Worm (Caenorhabditis elegans) whole organism, young adult: ENCODE data around the gene popl-1.

Experiments used
- C17E4.6 ChIP-seq: fragments of 200-800 bp; sonication (Bioruptor generic); IDR thresholded peaks from 2 replicates; pipeline ENCODE4 v1.3.6; 2022; ENCODE audit warnings: missing genetic modification reagents, missing genetic modification characterization, missing compliant biosample characterization
- D2030.7 ChIP-seq: fragments of 200-800 bp; sonication (Bioruptor generic); IDR thresholded peaks from 2 replicates; pipeline ENCODE4 v1.3.6; 2022; ENCODE audit warnings: missing genetic modification reagents, missing genetic modification characterization, missing compliant biosample characterization
- F23B12.7 ChIP-seq: sonication (generic microtip); optimal IDR thresholded peaks from 2 replicates; lab custom pipeline; 2017; ENCODE audit warnings: missing genetic modification characterization, mild to moderate bottlenecking, missing compliant biosample characterization, antibody characterized with exemption, moderate library complexity; ENCODE audit not compliant: insufficient read depth
- F33H1.4 ChIP-seq: fragments of 200-800 bp; sonication (Bioruptor generic); IDR thresholded peaks from 2 replicates; pipeline ENCODE4 v1.3.6; 2022; ENCODE audit warnings: missing genetic modification reagents, missing genetic modification characterization, missing compliant biosample characterization
- F37B4.10 ChIP-seq: fragments of 200-800 bp; sonication (Bioruptor generic); IDR thresholded peaks from 2 replicates; pipeline ENCODE4 v1.3.6; 2022; ENCODE audit warnings: missing genetic modification characterization, missing compliant biosample characterization
- F57C9.4 ChIP-seq: sonication (generic microtip); optimal IDR thresholded peaks from 2 replicates; lab custom pipeline; 2017; ENCODE audit warnings: mild to moderate bottlenecking, missing genetic modification characterization, missing compliant biosample characterization
- K11D2.4 ChIP-seq: fragments of 200-800 bp; sonication (Bioruptor generic); IDR thresholded peaks from 2 replicates; pipeline ENCODE4 v1.3.6; 2022; ENCODE audit warnings: missing genetic modification reagents, missing genetic modification characterization, missing compliant biosample characterization
- Y67H2A.10 ChIP-seq: fragments of 200-800 bp; sonication (Bioruptor generic); conservative IDR thresholded peaks from 2 replicates; pipeline ENCODE4 v1.3.6; 2022; ENCODE audit warnings: missing genetic modification reagents, missing genetic modification characterization, missing compliant biosample characterization
- Y79H2A.3 ChIP-seq: fragments of 200-800 bp; sonication (Bioruptor generic); conservative IDR thresholded peaks from 2 replicates; pipeline ENCODE4 v1.3.6; 2022; ENCODE audit warnings: missing genetic modification reagents, missing genetic modification characterization, missing compliant biosample characterization
- ZK185.1 ChIP-seq: sonication (generic microtip); optimal IDR thresholded peaks from 2 replicates; lab custom pipeline; 2016; ENCODE audit warnings: mild to moderate bottlenecking, missing genetic modification characterization, missing compliant biosample characterization; ENCODE audit not compliant: poor library complexity, severe bottlenecking
- ama-1 ChIP-seq, 3 experiments: fragments of 150-350 bp in 1 of 3; sonication (generic microtip) in 2 of 3; optimal IDR thresholded peaks; 2 replicates each; lab custom pipeline; 2014 to 2018; ENCODE audit warnings: missing biosample characterization in 2 of 3, missing genetic modification characterization in 2 of 3, missing genetic modification reagents in 2 of 3
- aptf-3 ChIP-seq: fragments of 200-800 bp; sonication (Bioruptor generic); IDR thresholded peaks from 2 replicates; pipeline ENCODE4 v1.3.6; 2022; ENCODE audit warnings: missing genetic modification characterization, missing compliant biosample characterization
- atf-7 ChIP-seq: sonication (generic microtip); optimal IDR thresholded peaks from 2 replicates; lab custom pipeline; 2017; ENCODE audit warnings: mild to moderate bottlenecking, missing genetic modification characterization, missing compliant biosample characterization
- attf-5 ChIP-seq: fragments of 200-800 bp; sonication (Bioruptor generic); optimal IDR thresholded peaks from 2 replicates; lab custom pipeline; 2018; ENCODE audit warnings: mild to moderate bottlenecking, missing genetic modification characterization, missing compliant biosample characterization
- cebp-1 ChIP-seq, 2 experiments: fragments of 200-800 bp in 1 of 2; sonication (Bioruptor generic) in 1 of 2; sonication (generic microtip) in 1 of 2; IDR thresholded peaks in 1 of 2; optimal IDR thresholded peaks in 1 of 2; 2 replicates each; pipeline versions ENCODE4 v1.3.6 to Lab custom; 2017 to 2022; ENCODE audit warnings: missing compliant biosample characterization in 2 of 2, missing genetic modification characterization in 2 of 2, mild to moderate bottlenecking in 1 of 2, missing genetic modification reagents in 1 of 2, moderate library complexity in 1 of 2
- ceh-100 ChIP-seq: fragments of 200-800 bp; sonication (Bioruptor generic); IDR thresholded peaks from 2 replicates; pipeline ENCODE4 v1.3.6; 2022; ENCODE audit warnings: missing genetic modification reagents, missing genetic modification characterization, missing compliant biosample characterization
- ceh-27 ChIP-seq: fragments of 200-800 bp; sonication (Bioruptor generic); optimal IDR thresholded peaks from 2 replicates; lab custom pipeline; 2018; ENCODE audit warnings: mild to moderate bottlenecking, missing genetic modification characterization, moderate library complexity, missing compliant biosample characterization
- ceh-91 ChIP-seq: fragments of 200-800 bp; sonication (Bioruptor generic); IDR thresholded peaks from 2 replicates; pipeline ENCODE4 v1.3.6; 2022; ENCODE audit warnings: missing genetic modification reagents, missing genetic modification characterization, missing compliant biosample characterization
- dpl-1 ChIP-seq: fragments of 150-350 bp; optimal IDR thresholded peaks from 2 replicates; lab custom pipeline; 2014; ENCODE audit warnings: missing biosample characterization, missing genetic modification reagents, missing genetic modification characterization
- efl-1 ChIP-seq: fragments of 150-350 bp; optimal IDR thresholded peaks from 2 replicates; lab custom pipeline; 2014; ENCODE audit warnings: missing biosample characterization, missing genetic modification reagents, missing genetic modification characterization
- egl-18 ChIP-seq: fragments of 200-800 bp; sonication (Bioruptor generic); IDR thresholded peaks from 2 replicates; pipeline ENCODE4 v1.3.6; 2022; ENCODE audit warnings: missing genetic modification reagents, missing genetic modification characterization, missing compliant biosample characterization
- ekl-4 ChIP-seq: fragments of 200-800 bp; sonication (Bioruptor generic); IDR thresholded peaks from 2 replicates; pipeline ENCODE4 v1.3.6; 2022; ENCODE audit warnings: missing genetic modification reagents, missing genetic modification characterization, missing compliant biosample characterization
- hsf-1 ChIP-seq: fragments of 200-800 bp; sonication (Bioruptor generic); IDR thresholded peaks from 2 replicates; pipeline ENCODE4 v1.3.6; 2022; ENCODE audit warnings: missing genetic modification reagents, missing genetic modification characterization, missing compliant biosample characterization
- let-607 ChIP-seq, 2 experiments: fragments of 200-800 bp in 1 of 2; sonication (Bioruptor generic) in 1 of 2; sonication (generic microtip) in 1 of 2; optimal IDR thresholded peaks; 2 replicates each; lab custom pipeline; 2016 to 2018; ENCODE audit warnings: mild to moderate bottlenecking in 2 of 2, missing compliant biosample characterization in 2 of 2, missing genetic modification characterization in 2 of 2, moderate library complexity in 2 of 2, missing genotype in 1 of 2
- lin-35 ChIP-seq, 3 experiments: fragments of 150-350 bp in 2 of 3; sonication (generic microtip) in 1 of 3; optimal IDR thresholded peaks; 2 replicates each; lab custom pipeline; 2014 to 2018; ENCODE audit warnings: missing biosample characterization in 3 of 3, missing genetic modification characterization in 3 of 3, missing genetic modification reagents in 3 of 3
- lin-40 ChIP-seq: sonication (generic microtip); optimal IDR thresholded peaks from 2 replicates; lab custom pipeline; 2016; ENCODE audit warnings: missing genetic modification characterization, mild to moderate bottlenecking, missing compliant biosample characterization, missing genotype, missing genetic modification reagents
- lin-54 ChIP-seq: fragments of 200-800 bp; sonication (Bioruptor generic); optimal IDR thresholded peaks from 2 replicates; lab custom pipeline; 2018; ENCODE audit warnings: mild to moderate bottlenecking, missing genetic modification characterization, missing compliant biosample characterization
- madf-10 ChIP-seq: sonication (generic microtip); optimal IDR thresholded peaks from 2 replicates; lab custom pipeline; 2016; ENCODE audit warnings: mild to moderate bottlenecking, missing genetic modification characterization, missing compliant biosample characterization
- madf-6 ChIP-seq: fragments of 200-800 bp; sonication (Bioruptor generic); IDR thresholded peaks from 2 replicates; pipeline ENCODE4 v1.3.6; 2022; ENCODE audit warnings: missing genetic modification reagents, missing genetic modification characterization, missing compliant biosample characterization
- madf-8 ChIP-seq: fragments of 200-800 bp; sonication (Bioruptor generic); conservative IDR thresholded peaks from 2 replicates; pipeline ENCODE4 v1.3.6; 2022; ENCODE audit warnings: missing genetic modification reagents, missing genetic modification characterization, missing compliant biosample characterization
- mcd-1 ChIP-seq: fragments of 200-800 bp; sonication (Bioruptor generic); IDR thresholded peaks from 2 replicates; pipeline ENCODE4 v1.3.6; 2022; ENCODE audit warnings: missing genetic modification reagents, missing genetic modification characterization, missing compliant biosample characterization
- nfya-2 ChIP-seq: fragments of 200-800 bp; sonication (Bioruptor generic); IDR thresholded peaks from 2 replicates; pipeline ENCODE4 v1.3.6; 2022; ENCODE audit warnings: missing genetic modification reagents, missing genetic modification characterization, missing compliant biosample characterization
- nhr-80 ChIP-seq: sonication (generic microtip); optimal IDR thresholded peaks from 2 replicates; lab custom pipeline; 2016; ENCODE audit warnings: missing genetic modification characterization, missing compliant biosample characterization
- rec-8 ChIP-seq, 2 experiments: sonication (generic microtip); optimal IDR thresholded peaks; 2 replicates each; lab custom pipeline; 2016; ENCODE audit warnings: mild to moderate bottlenecking in 2 of 2, missing genetic modification characterization in 2 of 2, missing genetic modification reagents in 2 of 2, missing genotype in 2 of 2, missing biosample characterization in 1 of 2, missing compliant biosample characterization in 1 of 2, moderate library complexity in 1 of 2
- snpc-1.1 ChIP-seq: sonication (generic microtip); optimal IDR thresholded peaks from 2 replicates; lab custom pipeline; 2017; ENCODE audit warnings: missing genetic modification characterization, mild to moderate bottlenecking, missing compliant biosample characterization, antibody characterized with exemption, moderate library complexity, missing genotype, missing genetic modification reagents; ENCODE audit not compliant: insufficient read depth
- snpc-1.3 ChIP-seq: sonication (generic microtip); optimal IDR thresholded peaks from 2 replicates; lab custom pipeline; 2017; ENCODE audit warnings: missing genetic modification characterization, mild to moderate bottlenecking, missing compliant biosample characterization, antibody characterized with exemption, moderate library complexity, missing genotype, missing genetic modification reagents; ENCODE audit not compliant: insufficient read depth
- snpc-4 ChIP-seq, 5 experiments: fragments of 150-350 bp in 1 of 5; sonication (generic microtip) in 4 of 5; optimal IDR thresholded peaks; 2 replicates each; lab custom pipeline; 2014 to 2018; ENCODE audit warnings: missing genetic modification characterization in 5 of 5, missing biosample characterization in 3 of 5, antibody characterized with exemption in 2 of 5, mild to moderate bottlenecking in 2 of 5, missing compliant biosample characterization in 2 of 5, missing genotype in 2 of 5, moderate library complexity in 2 of 5, missing genetic modification reagents in 1 of 5
- zim-3 ChIP-seq: sonication (generic microtip); optimal IDR thresholded peaks from 2 replicates; lab custom pipeline; 2017; ENCODE audit warnings: mild to moderate bottlenecking, missing genetic modification characterization, moderate library complexity, missing compliant biosample characterization
- ztf-6 ChIP-seq: fragments of 200-800 bp; sonication (Bioruptor generic); IDR thresholded peaks from 2 replicates; pipeline ENCODE4 v1.3.6; 2022; ENCODE audit warnings: missing genetic modification reagents, missing genetic modification characterization, missing compliant biosample characterization

The popl-1 gene

DNA sequence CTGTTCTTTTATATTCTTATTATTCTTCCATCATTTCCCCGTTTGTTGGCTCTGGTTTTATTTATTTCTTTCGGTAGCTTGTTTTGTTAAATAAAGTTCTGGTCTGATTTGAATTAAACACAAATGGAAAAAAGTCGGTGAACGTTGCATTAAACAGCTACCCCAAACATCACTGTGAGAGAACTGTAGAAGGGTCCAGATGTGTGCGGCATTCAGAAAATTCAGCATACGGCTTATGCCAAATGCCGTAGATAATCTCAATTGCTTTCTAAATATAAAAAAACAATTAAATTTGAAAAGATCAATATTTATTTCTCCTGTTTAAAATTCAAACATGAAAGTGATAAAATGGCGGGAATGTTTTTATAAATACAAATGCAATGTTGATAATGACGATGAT lies 9.1 kb upstream of the popl-1 start (continued):
- TF ChIP-seq nhr-80 (tag; lab: Kevin White, UChicago): no peak
- TF ChIP-seq aptf-3 (GFP tag; lab: Robert Waterston, UW): no peak
- TF ChIP-seq, all 124 proteins: peak for 15

DNA sequence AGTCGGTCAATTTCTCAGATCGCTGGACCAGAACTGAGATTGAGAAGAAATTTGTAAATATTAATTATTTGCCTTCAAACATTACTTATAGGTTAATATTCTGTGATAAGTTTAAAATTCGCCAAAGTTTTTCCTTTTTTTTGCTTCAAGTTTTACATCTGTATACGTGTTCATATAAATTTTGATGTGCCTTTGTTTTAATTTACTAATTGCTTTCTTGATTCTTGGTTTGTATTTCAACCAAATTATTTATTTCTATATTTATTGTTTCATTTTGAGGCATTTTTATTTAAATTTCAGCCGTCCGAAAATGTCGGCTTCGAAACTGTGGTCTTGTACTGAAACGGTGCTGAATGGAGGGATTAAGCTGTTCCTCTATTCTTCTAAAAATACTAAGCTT lies 5.6 kb upstream of the popl-1 start, which contains the start of gene C05D11.1:
Gene C05D11.1 (plus strand): TSS at position 301 of the 400 bp plus-strand sequence.
- TF ChIP-seq Y67H2A.10 (GFP tag; lab: Robert Waterston, UW): no peak
- TF ChIP-seq madf-8 (GFP tag; lab: Robert Waterston, UW): no peak
- TF ChIP-seq rec-8 (tag; optimal IDR thresholded peaks at IDR 0.05; lab: Kevin White, UChicago): no peak
- TF ChIP-seq zim-3: no peak
- TF ChIP-seq ceh-100: no peak
- TF ChIP-seq madf-10 (tag; lab: Kevin White, UChicago): no peak
- TF ChIP-seq F57C9.4 (tag; lab: Kevin White, UChicago): no peak
- no peak for TF ChIP-seq snpc-1.3
- TF ChIP-seq ZK185.1 (tag; lab: Kevin White, UChicago): no peak
- TF ChIP-seq ztf-6 (GFP tag; lab: Robert Waterston, UW): no peak

DNA sequence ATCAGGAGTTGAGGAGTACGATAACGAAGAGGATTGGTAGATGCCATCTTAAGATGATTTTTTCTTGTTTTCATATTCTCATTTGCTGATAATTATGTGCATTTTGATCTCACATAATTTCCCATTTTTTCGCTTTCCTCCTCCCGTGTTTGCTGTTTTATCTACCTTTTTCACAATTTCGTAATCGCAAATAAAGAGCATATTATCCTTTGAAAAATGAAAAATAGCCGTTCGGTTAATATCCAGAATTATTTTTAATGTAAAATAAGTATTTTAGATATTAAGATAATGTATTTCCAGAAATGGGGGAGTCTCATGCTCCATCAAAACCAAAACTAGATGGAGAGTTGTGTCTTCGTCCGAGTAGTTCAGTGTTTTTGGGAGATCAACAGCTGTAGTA lies 2.2 kb upstream of the popl-1 start, which contains the start of gene vps-16:
Gene vps-16 (plus strand): TSS at position 301 of the 400 bp plus-strand sequence.
- TF ChIP-seq atf-7 (tag; lab: Kevin White, UChicago) (no peak), nfya-2 (GFP tag; lab: Robert Waterston, UW) (no peak), egl-18 (GFP tag; lab: Robert Waterston, UW) (no peak), ekl-4 (GFP tag; lab: Robert Waterston, UW) (0 out of 2 replicates have a peak, but pooled peaks have one; percentile 41), cebp-1 (GFP tag; IDR thresholded peaks at IDR 0.05; lab: Robert Waterston, UW) (no peak), cebp-1 (tag; optimal IDR thresholded peaks at IDR 0.05; lab: Kevin White, UChicago) (peak; percentile 15)

DNA sequence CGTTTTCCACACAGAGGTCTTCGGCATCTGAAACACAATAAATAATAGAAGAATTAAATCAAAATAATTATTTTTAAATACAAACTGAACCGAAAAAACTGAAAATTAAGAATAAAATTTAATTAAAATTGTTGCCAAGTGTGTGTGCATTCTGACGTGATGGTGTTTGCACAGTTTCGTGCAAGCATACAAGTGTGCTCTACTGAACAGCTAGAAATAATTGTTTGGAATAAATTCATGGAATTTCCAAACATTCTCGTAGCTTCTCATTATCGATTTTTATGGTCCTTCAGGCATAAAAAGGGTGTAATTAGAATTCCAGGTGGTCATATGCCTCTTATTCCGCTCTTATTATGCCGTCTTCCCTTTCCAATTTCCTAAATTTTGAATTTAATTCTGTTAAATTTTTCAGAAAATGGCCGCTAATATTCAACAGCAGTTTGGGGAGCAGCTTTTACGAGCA lies 1.1 kb upstream of the popl-1 start, which contains the start of the genes mrps-17 and txdc-9:
Gene mrps-17 (minus strand): TSS at position 33 of the 463 bp plus-strand sequence.
Gene txdc-9 (plus strand): TSS at position 413 of the 463 bp plus-strand sequence.
- TF ChIP-seq ceh-27 (GFP tag; lab: Kevin White, UChicago) (peak; percentile 55), C17E4.6 (no peak), snpc-4 (GFP tag; optimal IDR thresholded peaks at IDR 0.05; lab: Kevin White, UChicago) (no peak), snpc-4 (tag; optimal IDR thresholded peaks at IDR 0.05; lab: Kevin White, UChicago) (peak in 1 of 4 experiments; percentile 35), lin-54 (GFP tag; lab: Kevin White, UChicago) (peak; percentile 42), attf-5 (GFP tag; lab: Kevin White, UChicago) (peak; percentile 71), K11D2.4 (GFP tag; lab: Robert Waterston, UW) (no peak), snpc-1.1 (peak; percentile 27), mcd-1 (GFP tag; lab: Robert Waterston, UW) (peak; percentile 82), hsf-1 (GFP tag; lab: Robert Waterston, UW) (0 out of 2 replicates have a peak, but pooled peaks have one; percentile 27), snpc-1.3 (peak; percentile 70), F33H1.4 (peak; percentile 41; the same call in 1 of the 2 replicates), egl-18 (GFP tag; lab: Robert Waterston, UW) (no peak), lin-40 (tag; lab: Kevin White, UChicago) (peak; percentile 33), cebp-1 (GFP tag; IDR thresholded peaks at IDR 0.05; lab: Robert Waterston, UW) (no peak), cebp-1 (tag; optimal IDR thresholded peaks at IDR 0.05; lab: Kevin White, UChicago) (peak; percentile 48), ama-1 (optimal IDR thresholded peaks at IDR 0.05; lab: Kevin White, UChicago) (no peak), ama-1 (GFP tag; optimal IDR thresholded peaks at IDR 0.05; lab: Kevin White, UChicago) (peak in 1 of 2 experiments; percentile 13), F23B12.7 (tag; lab: Kevin White, UChicago) (peak; percentile 85), let-607 (tag; optimal IDR thresholded peaks at IDR 0.05; lab: Kevin White, UChicago) (peak in 1 of 2 experiments; percentile 35), lin-35 (GFP tag; optimal IDR thresholded peaks at IDR 0.05; lab: Kevin White, UChicago) (peak in 1 of 3 experiments; percentile 67), efl-1 (GFP tag; lab: Kevin White, UChicago) (peak; percentile 47), madf-6 (GFP tag; lab: Robert Waterston, UW) (peak; percentile 16; the same call in 1 of the 2 replicates), D2030.7 (GFP tag; lab: Robert Waterston, UW) (0 out of 2 replicates have a peak, but pooled peaks have one; percentile 19), ceh-91 (GFP tag; lab: Robert Waterston, UW) (no peak), Y79H2A.3 (GFP tag; lab: Robert Waterston, UW) (no peak), dpl-1 (GFP tag; lab: Kevin White, UChicago) (peak; percentile 36), F37B4.10 (no peak)
